Worm (Caenorhabditis elegans) whole organism, late embryonic: ENCODE results near the gene F48B9.8.

Experiments
- K02D7.2 ChIP-seq: sonication (generic microtip); optimal IDR thresholded peaks from 2 replicates; lab custom pipeline; 2017; ENCODE audit warnings: mild to moderate bottlenecking, missing genetic modification characterization, missing compliant biosample characterization
- T23F11.4 ChIP-seq: fragments of 200-800 bp; sonication (Bioruptor generic); optimal IDR thresholded peaks from 2 replicates; lab custom pipeline; 2018; ENCODE audit warnings: mild to moderate bottlenecking, missing genetic modification characterization, missing compliant biosample characterization
- Y22D7AL.16 ChIP-seq: sonication (generic microtip); optimal IDR thresholded peaks from 2 replicates; lab custom pipeline; 2016; ENCODE audit warnings: missing genetic modification characterization, missing compliant biosample characterization
- ahr-1 ChIP-seq: sonication (generic microtip); optimal IDR thresholded peaks from 2 replicates; lab custom pipeline; 2016; ENCODE audit warnings: missing genetic modification characterization, missing compliant biosample characterization
- ama-1 ChIP-seq: fragments of 150-350 bp; optimal IDR thresholded peaks from 2 replicates; lab custom pipeline; 2014
- ceh-14 ChIP-seq: sonication (generic microtip); optimal IDR thresholded peaks from 2 replicates; lab custom pipeline; 2016; ENCODE audit warnings: missing genotype, missing genetic modification characterization, missing compliant biosample characterization
- ceh-18 ChIP-seq: sonication (generic microtip); optimal IDR thresholded peaks from 2 replicates; lab custom pipeline; 2016; ENCODE audit warnings: missing genetic modification characterization, missing compliant biosample characterization
- ceh-24 ChIP-seq: sonication (generic microtip); optimal IDR thresholded peaks from 2 replicates; lab custom pipeline; 2016; ENCODE audit warnings: mild to moderate bottlenecking, missing genetic modification characterization, missing compliant biosample characterization
- ceh-34 ChIP-seq: sonication (generic microtip); optimal IDR thresholded peaks from 2 replicates; lab custom pipeline; 2016; ENCODE audit warnings: mild to moderate bottlenecking, missing genetic modification characterization, missing compliant biosample characterization
- ceh-45 ChIP-seq: fragments of 200-800 bp; sonication (Bioruptor generic); IDR thresholded peaks from 2 replicates; pipeline ENCODE4 v1.3.6; 2022; ENCODE audit warnings: missing genetic modification reagents, missing genetic modification characterization, missing compliant biosample characterization
- ceh-48 ChIP-seq: sonication (generic microtip); optimal IDR thresholded peaks from 2 replicates; lab custom pipeline; 2016; ENCODE audit warnings: missing genetic modification characterization, inconsistent platforms, missing compliant biosample characterization
- ceh-6 ChIP-seq: fragments of 200-800 bp; sonication (Bioruptor generic); optimal IDR thresholded peaks from 2 replicates; lab custom pipeline; 2018; ENCODE audit warnings: mild to moderate bottlenecking, missing genetic modification characterization, missing compliant biosample characterization
- dmd-4 ChIP-seq: sonication (generic microtip); optimal IDR thresholded peaks from 2 replicates; lab custom pipeline; 2016; ENCODE audit warnings: borderline replicate concordance, missing genetic modification characterization, missing compliant biosample characterization
- elt-2 ChIP-seq: sonication (generic microtip); optimal IDR thresholded peaks from 2 replicates; lab custom pipeline; 2016; ENCODE audit warnings: missing genetic modification reagents, missing genetic modification characterization, missing compliant biosample characterization
- elt-4 ChIP-seq: sonication (generic microtip); optimal IDR thresholded peaks from 2 replicates; lab custom pipeline; 2016; ENCODE audit warnings: missing genetic modification characterization, missing compliant biosample characterization
- fax-1 ChIP-seq: sonication (generic microtip); optimal IDR thresholded peaks from 2 replicates; lab custom pipeline; 2016; ENCODE audit warnings: missing genotype, missing genetic modification characterization, missing compliant biosample characterization
- fkh-10 ChIP-seq: fragments of 150-350 bp; optimal IDR thresholded peaks from 2 replicates; lab custom pipeline; 2014; ENCODE audit warnings: missing biosample characterization, missing genetic modification reagents, missing genetic modification characterization
- fkh-6 ChIP-seq: sonication (generic microtip); optimal IDR thresholded peaks from 2 replicates; lab custom pipeline; 2016; ENCODE audit warnings: missing genetic modification characterization, missing compliant biosample characterization
- gmeb-2 ChIP-seq: sonication (generic microtip); optimal IDR thresholded peaks from 2 replicates; lab custom pipeline; 2016; ENCODE audit warnings: missing genetic modification characterization, inconsistent platforms, missing compliant biosample characterization
- hlh-13 ChIP-seq: fragments of 200-800 bp; sonication (Bioruptor generic); optimal IDR thresholded peaks from 2 replicates; lab custom pipeline; 2018; ENCODE audit warnings: mild to moderate bottlenecking, missing genetic modification characterization, missing compliant biosample characterization
- hlh-30 ChIP-seq: sonication (generic microtip); optimal IDR thresholded peaks from 2 replicates; lab custom pipeline; 2017; ENCODE audit warnings: antibody characterized with exemption, missing genetic modification characterization, missing compliant biosample characterization; ENCODE audit not compliant: insufficient read depth
- hlh-6 ChIP-seq: sonication (generic microtip); optimal IDR thresholded peaks from 2 replicates; lab custom pipeline; 2016; ENCODE audit warnings: missing genotype, missing genetic modification characterization, missing compliant biosample characterization
- hlh-8 ChIP-seq: sonication (generic microtip); optimal IDR thresholded peaks from 2 replicates; lab custom pipeline; 2016; ENCODE audit warnings: missing genotype, missing genetic modification characterization, missing compliant biosample characterization
- lim-6 ChIP-seq: sonication (generic microtip); optimal IDR thresholded peaks from 2 replicates; lab custom pipeline; 2016; ENCODE audit warnings: missing genetic modification characterization, missing compliant biosample characterization
- lin-11 ChIP-seq: fragments of 200-800 bp; sonication (Bioruptor generic); optimal IDR thresholded peaks from 2 replicates; lab custom pipeline; 2018; ENCODE audit warnings: mild to moderate bottlenecking, missing genetic modification characterization, missing compliant biosample characterization
- nhr-232 ChIP-seq: sonication (generic microtip); optimal IDR thresholded peaks from 2 replicates; lab custom pipeline; 2016; ENCODE audit warnings: missing genetic modification characterization, missing compliant biosample characterization
- pag-3 ChIP-seq: sonication (generic microtip); optimal IDR thresholded peaks from 2 replicates; lab custom pipeline; 2016; ENCODE audit warnings: missing compliant biosample characterization, missing genetic modification characterization, borderline replicate concordance
- pha-2 ChIP-seq: sonication (generic microtip); optimal IDR thresholded peaks from 2 replicates; lab custom pipeline; 2017; ENCODE audit warnings: mild to moderate bottlenecking, missing genetic modification characterization, missing compliant biosample characterization
- pha-4 ChIP-seq: fragments of 150-350 bp; optimal IDR thresholded peaks from 2 replicates; lab custom pipeline; 2018; ENCODE audit warnings: missing biosample characterization, missing genetic modification reagents, missing genetic modification characterization
- pqm-1 ChIP-seq: sonication (generic microtip); optimal IDR thresholded peaks from 2 replicates; lab custom pipeline; 2016; ENCODE audit warnings: missing genetic modification characterization, missing compliant biosample characterization
- ref-2 ChIP-seq: sonication (generic microtip); optimal IDR thresholded peaks from 2 replicates; lab custom pipeline; 2016; ENCODE audit warnings: missing genetic modification characterization, missing compliant biosample characterization
- rnt-1 ChIP-seq: sonication (generic microtip); optimal IDR thresholded peaks from 2 replicates; lab custom pipeline; 2016; ENCODE audit warnings: missing genetic modification characterization, missing compliant biosample characterization
- sdc-2 ChIP-seq: sonication (generic microtip); optimal IDR thresholded peaks from 2 replicates; lab custom pipeline; 2016; ENCODE audit warnings: missing genotype, missing genetic modification characterization, missing compliant biosample characterization
- tbx-7 ChIP-seq: sonication (generic microtip); optimal IDR thresholded peaks from 2 replicates; lab custom pipeline; 2016; ENCODE audit warnings: missing genotype, missing genetic modification characterization, missing compliant biosample characterization
- unc-42 ChIP-seq: sonication (generic microtip); optimal IDR thresholded peaks from 2 replicates; lab custom pipeline; 2016; ENCODE audit warnings: missing genotype, missing genetic modification characterization, missing compliant biosample characterization
- unc-86 ChIP-seq: sonication (generic microtip); optimal IDR thresholded peaks from 2 replicates; lab custom pipeline; 2016; ENCODE audit warnings: missing genetic modification characterization, missing compliant biosample characterization
- zip-5 ChIP-seq: sonication (generic microtip); optimal IDR thresholded peaks from 2 replicates; lab custom pipeline; 2016; ENCODE audit warnings: missing genetic modification characterization, missing compliant biosample characterization

Gene F48B9.8

ce11 chrX:2216242-2216641, 40.0 kb upstream of the F48B9.8 start:
- TF ChIP-seq fax-1: no peak
- no peak for TF ChIP-seq unc-42
- no peak for TF ChIP-seq ceh-14 (tag; lab: Kevin White, UChicago)
- no peak for TF ChIP-seq zip-5 (tag; lab: Kevin White, UChicago)
- no peak for TF ChIP-seq unc-86 (tag; lab: Kevin White, UChicago)
- no peak for TF ChIP-seq tbx-7
- TF ChIP-seq elt-4 (tag; lab: Kevin White, UChicago): no peak
- TF ChIP-seq ama-1 (lab: Kevin White, UChicago): no peak
- TF ChIP-seq ceh-6 (GFP tag; lab: Kevin White, UChicago): no peak
- TF ChIP-seq rnt-1: no peak
- no peak for TF ChIP-seq ceh-24
- TF ChIP-seq fkh-10 (GFP tag; lab: Kevin White, UChicago): no peak
- no peak for TF ChIP-seq hlh-13
- TF ChIP-seq hlh-8 (tag; lab: Kevin White, UChicago): no peak
- no peak for TF ChIP-seq ahr-1 (tag; lab: Kevin White, UChicago)
- TF ChIP-seq hlh-6 (tag; lab: Kevin White, UChicago): no peak
- TF ChIP-seq K02D7.2 (tag; lab: Kevin White, UChicago): no peak
- no peak for TF ChIP-seq pag-3 (tag; lab: Kevin White, UChicago)

ce11 chrX:2215108-2215507, 38.9 kb upstream of the F48B9.8 start:
- peak; percentile 76 for TF ChIP-seq elt-2
- TF ChIP-seq pha-2 (tag; lab: Kevin White, UChicago): no peak
- TF ChIP-seq ama-1 (lab: Kevin White, UChicago): no peak
- TF ChIP-seq pha-4 (tag; lab: Kevin White, UChicago): no peak
- no peak for TF ChIP-seq ceh-18 (tag; lab: Kevin White, UChicago)
- no peak for TF ChIP-seq pag-3 (tag; lab: Kevin White, UChicago)
- TF ChIP-seq dmd-4: no peak
- peak; percentile 22 for TF ChIP-seq hlh-30 (tag; lab: Kevin White, UChicago)

ce11 chrX:2214454-2214853, 38.2 kb upstream of the F48B9.8 start:
- TF ChIP-seq elt-4 (tag; lab: Kevin White, UChicago) (no peak), elt-2 (no peak), gmeb-2 (no peak), fkh-10 (GFP tag; lab: Kevin White, UChicago) (no peak), sdc-2 (no peak), pag-3 (tag; lab: Kevin White, UChicago) (no peak), ceh-48 (tag; lab: Kevin White, UChicago) (no peak), ceh-14 (tag; lab: Kevin White, UChicago) (no peak), ama-1 (lab: Kevin White, UChicago) (no peak), lin-11 (tag; lab: Kevin White, UChicago) (no peak), Y22D7AL.16 (no peak), nhr-232 (tag; lab: Kevin White, UChicago) (no peak), fkh-6 (tag; lab: Kevin White, UChicago) (no peak), ceh-34 (tag; lab: Kevin White, UChicago) (no peak), T23F11.4 (no peak), ref-2 (no peak), pqm-1 (tag; lab: Kevin White, UChicago) (no peak)

- TF ChIP-seq lim-6 (tag; lab: Kevin White, UChicago) (no peak), ceh-6 (GFP tag; lab: Kevin White, UChicago) (no peak), ceh-14 (tag; lab: Kevin White, UChicago) (no peak), dmd-4 (no peak), elt-2 (peak; percentile 39), ceh-45 (no peak; the same call in 1 of the 2 replicates)
- TF ChIP-seq, all 69 proteins: peak for 1
Observed at ce11 chrX:2213400-2214362, 37.5 kb upstream of the F48B9.8 start.
